Worm (Caenorhabditis elegans) whole organism, late embryonic: ENCODE results near the gene mrt-2.

Experiments used
- F13H6.1 ChIP-seq: sonication (generic microtip); optimal IDR thresholded peaks from 2 replicates; lab custom pipeline; 2016; ENCODE audit warnings: missing genetic modification characterization, missing compliant biosample characterization
- K02D7.2 ChIP-seq: sonication (generic microtip); optimal IDR thresholded peaks from 2 replicates; lab custom pipeline; 2017; ENCODE audit warnings: mild to moderate bottlenecking, missing genetic modification characterization, missing compliant biosample characterization
- ahr-1 ChIP-seq: sonication (generic microtip); optimal IDR thresholded peaks from 2 replicates; lab custom pipeline; 2016; ENCODE audit warnings: missing genetic modification characterization, missing compliant biosample characterization
- ceh-14 ChIP-seq: sonication (generic microtip); optimal IDR thresholded peaks from 2 replicates; lab custom pipeline; 2016; ENCODE audit warnings: missing genotype, missing genetic modification characterization, missing compliant biosample characterization
- ceh-18 ChIP-seq: sonication (generic microtip); optimal IDR thresholded peaks from 2 replicates; lab custom pipeline; 2016; ENCODE audit warnings: missing genetic modification characterization, missing compliant biosample characterization
- ceh-2 ChIP-seq: sonication (generic microtip); optimal IDR thresholded peaks from 2 replicates; lab custom pipeline; 2016; ENCODE audit warnings: missing genotype, missing genetic modification characterization, missing compliant biosample characterization
- ceh-22 ChIP-seq: sonication (generic microtip); optimal IDR thresholded peaks from 2 replicates; lab custom pipeline; 2017; ENCODE audit warnings: missing biosample characterization, missing genetic modification characterization
- ceh-24 ChIP-seq: sonication (generic microtip); optimal IDR thresholded peaks from 2 replicates; lab custom pipeline; 2016; ENCODE audit warnings: mild to moderate bottlenecking, missing genetic modification characterization, missing compliant biosample characterization
- ceh-31 ChIP-seq: sonication (generic microtip); optimal IDR thresholded peaks from 2 replicates; lab custom pipeline; 2016; ENCODE audit warnings: missing genetic modification characterization, missing compliant biosample characterization
- ceh-45 ChIP-seq: fragments of 200-800 bp; sonication (Bioruptor generic); IDR thresholded peaks from 2 replicates; pipeline ENCODE4 v1.3.6; 2022; ENCODE audit warnings: missing genetic modification reagents, missing genetic modification characterization, missing compliant biosample characterization
- ceh-48 ChIP-seq: sonication (generic microtip); optimal IDR thresholded peaks from 2 replicates; lab custom pipeline; 2016; ENCODE audit warnings: missing genetic modification characterization, inconsistent platforms, missing compliant biosample characterization
- ceh-6 ChIP-seq: fragments of 200-800 bp; sonication (Bioruptor generic); optimal IDR thresholded peaks from 2 replicates; lab custom pipeline; 2018; ENCODE audit warnings: mild to moderate bottlenecking, missing genetic modification characterization, missing compliant biosample characterization
- ceh-9 ChIP-seq: sonication (generic microtip); optimal IDR thresholded peaks from 2 replicates; lab custom pipeline; 2016; ENCODE audit warnings: mild to moderate bottlenecking, missing genetic modification characterization, inconsistent platforms, missing compliant biosample characterization
- che-1 ChIP-seq: sonication (generic microtip); optimal IDR thresholded peaks from 2 replicates; lab custom pipeline; 2016; ENCODE audit warnings: mild to moderate bottlenecking, missing genetic modification characterization, missing compliant biosample characterization
- dmd-4 ChIP-seq: sonication (generic microtip); optimal IDR thresholded peaks from 2 replicates; lab custom pipeline; 2016; ENCODE audit warnings: borderline replicate concordance, missing genetic modification characterization, missing compliant biosample characterization
- elt-2 ChIP-seq: sonication (generic microtip); optimal IDR thresholded peaks from 2 replicates; lab custom pipeline; 2016; ENCODE audit warnings: missing genetic modification reagents, missing genetic modification characterization, missing compliant biosample characterization
- elt-4 ChIP-seq: sonication (generic microtip); optimal IDR thresholded peaks from 2 replicates; lab custom pipeline; 2016; ENCODE audit warnings: missing genetic modification characterization, missing compliant biosample characterization
- eyg-1 ChIP-seq: sonication (generic microtip); optimal IDR thresholded peaks from 2 replicates; lab custom pipeline; 2016; ENCODE audit warnings: missing genotype, missing genetic modification characterization, missing compliant biosample characterization
- fax-1 ChIP-seq: sonication (generic microtip); optimal IDR thresholded peaks from 2 replicates; lab custom pipeline; 2016; ENCODE audit warnings: missing genotype, missing genetic modification characterization, missing compliant biosample characterization
- hlh-15 ChIP-seq: sonication (generic microtip); optimal IDR thresholded peaks from 2 replicates; lab custom pipeline; 2016; ENCODE audit warnings: missing genetic modification characterization, missing compliant biosample characterization
- hlh-30 ChIP-seq: sonication (generic microtip); optimal IDR thresholded peaks from 2 replicates; lab custom pipeline; 2017; ENCODE audit warnings: antibody characterized with exemption, missing genetic modification characterization, missing compliant biosample characterization; ENCODE audit not compliant: insufficient read depth
- hlh-6 ChIP-seq: sonication (generic microtip); optimal IDR thresholded peaks from 2 replicates; lab custom pipeline; 2016; ENCODE audit warnings: missing genotype, missing genetic modification characterization, missing compliant biosample characterization
- hlh-8 ChIP-seq: sonication (generic microtip); optimal IDR thresholded peaks from 2 replicates; lab custom pipeline; 2016; ENCODE audit warnings: missing genotype, missing genetic modification characterization, missing compliant biosample characterization
- lim-6 ChIP-seq: sonication (generic microtip); optimal IDR thresholded peaks from 2 replicates; lab custom pipeline; 2016; ENCODE audit warnings: missing genetic modification characterization, missing compliant biosample characterization
- madf-2 ChIP-seq: sonication (generic microtip); optimal IDR thresholded peaks from 2 replicates; lab custom pipeline; 2017; ENCODE audit warnings: missing genetic modification characterization, missing compliant biosample characterization
- mec-3 ChIP-seq: sonication (generic microtip); optimal IDR thresholded peaks from 2 replicates; lab custom pipeline; 2016; ENCODE audit warnings: borderline replicate concordance, missing genetic modification characterization, missing compliant biosample characterization
- nhr-232 ChIP-seq: sonication (generic microtip); optimal IDR thresholded peaks from 2 replicates; lab custom pipeline; 2016; ENCODE audit warnings: missing genetic modification characterization, missing compliant biosample characterization
- npax-4 ChIP-seq: sonication (generic microtip); optimal IDR thresholded peaks from 2 replicates; lab custom pipeline; 2016; ENCODE audit warnings: missing genetic modification characterization, missing compliant biosample characterization
- odd-2 ChIP-seq: sonication (generic microtip); optimal IDR thresholded peaks from 2 replicates; lab custom pipeline; 2017; ENCODE audit warnings: antibody characterized with exemption, mild to moderate bottlenecking, missing genetic modification characterization, missing compliant biosample characterization
- pat-9 ChIP-seq: fragments of 200-800 bp; sonication (Bioruptor generic); optimal IDR thresholded peaks from 2 replicates; lab custom pipeline; 2018; ENCODE audit warnings: mild to moderate bottlenecking, missing genetic modification characterization, moderate library complexity, missing compliant biosample characterization
- pha-2 ChIP-seq: sonication (generic microtip); optimal IDR thresholded peaks from 2 replicates; lab custom pipeline; 2017; ENCODE audit warnings: mild to moderate bottlenecking, missing genetic modification characterization, missing compliant biosample characterization
- pqm-1 ChIP-seq: sonication (generic microtip); optimal IDR thresholded peaks from 2 replicates; lab custom pipeline; 2016; ENCODE audit warnings: missing genetic modification characterization, missing compliant biosample characterization
- pros-1 ChIP-seq: fragments of 150-350 bp; optimal IDR thresholded peaks from 2 replicates; lab custom pipeline; 2014; ENCODE audit warnings: missing biosample characterization, missing genetic modification reagents, missing genetic modification characterization
- sdc-2 ChIP-seq: sonication (generic microtip); optimal IDR thresholded peaks from 2 replicates; lab custom pipeline; 2016; ENCODE audit warnings: missing genotype, missing genetic modification characterization, missing compliant biosample characterization
- syd-9 ChIP-seq: sonication (generic microtip); optimal IDR thresholded peaks from 2 replicates; lab custom pipeline; 2016; ENCODE audit warnings: mild to moderate bottlenecking, missing genetic modification characterization, moderate library complexity, missing compliant biosample characterization
- tbx-7 ChIP-seq: sonication (generic microtip); optimal IDR thresholded peaks from 2 replicates; lab custom pipeline; 2016; ENCODE audit warnings: missing genotype, missing genetic modification characterization, missing compliant biosample characterization
- ttx-3 ChIP-seq: sonication (generic microtip); optimal IDR thresholded peaks from 2 replicates; lab custom pipeline; 2016; ENCODE audit warnings: missing genetic modification reagents, missing genetic modification characterization, missing compliant biosample characterization
- unc-42 ChIP-seq: sonication (generic microtip); optimal IDR thresholded peaks from 2 replicates; lab custom pipeline; 2016; ENCODE audit warnings: missing genotype, missing genetic modification characterization, missing compliant biosample characterization
- unc-86 ChIP-seq: sonication (generic microtip); optimal IDR thresholded peaks from 2 replicates; lab custom pipeline; 2016; ENCODE audit warnings: missing genetic modification characterization, missing compliant biosample characterization
- zip-5 ChIP-seq: sonication (generic microtip); optimal IDR thresholded peaks from 2 replicates; lab custom pipeline; 2016; ENCODE audit warnings: missing genetic modification characterization, missing compliant biosample characterization
- ztf-16 ChIP-seq: sonication (generic microtip); optimal IDR thresholded peaks from 2 replicates; lab custom pipeline; 2017; ENCODE audit warnings: missing genetic modification characterization, missing compliant biosample characterization

Gene mrt-2

ce11 chrIII:11701863-11702262, 44.7 kb upstream of the mrt-2 start:
- TF ChIP-seq ceh-6 (GFP tag; lab: Kevin White, UChicago), result peak; percentile 7
- no peak for TF ChIP-seq ztf-16 (tag; lab: Kevin White, UChicago)
- no peak for TF ChIP-seq hlh-15 (tag; lab: Kevin White, UChicago)
- no peak for TF ChIP-seq elt-2
- TF ChIP-seq pros-1, result no peak
- TF ChIP-seq mec-3, result peak; percentile 17
- peak; percentile 6 for TF ChIP-seq nhr-232 (tag; lab: Kevin White, UChicago)
- TF ChIP-seq ceh-45 (GFP tag; lab: Robert Waterston, UW), result 0 out of 2 replicates have a peak, but pooled peaks have one; percentile 4
- TF ChIP-seq hlh-8 (tag; lab: Kevin White, UChicago), result no peak
- no peak for TF ChIP-seq ceh-18
- no peak for TF ChIP-seq lim-6
- TF ChIP-seq K02D7.2, result peak; percentile 31
- TF ChIP-seq pha-2, result no peak

- TF ChIP-seq npax-4 (tag; lab: Kevin White, UChicago) (no peak), odd-2 (no peak), eyg-1 (tag; lab: Kevin White, UChicago) (no peak)
- TF ChIP-seq, all 69 proteins: peak for 0
These were observed 43.4 kb upstream of the mrt-2 start for ce11 chrIII:11703006-11703775.

- no peak for TF ChIP-seq ceh-14
- no peak for TF ChIP-seq ztf-16 (tag; lab: Kevin White, UChicago)
- no peak for TF ChIP-seq ceh-9 (tag; lab: Kevin White, UChicago)
- TF ChIP-seq che-1 (tag; lab: Kevin White, UChicago), result no peak
- no peak for TF ChIP-seq elt-4 (tag; lab: Kevin White, UChicago)
- TF ChIP-seq tbx-7 (tag; lab: Kevin White, UChicago), result no peak
- TF ChIP-seq fax-1 (tag; lab: Kevin White, UChicago), result no peak
- TF ChIP-seq unc-86 (tag; lab: Kevin White, UChicago), result no peak
- TF ChIP-seq ceh-48, result no peak
- TF ChIP-seq hlh-30 (tag; lab: Kevin White, UChicago), result no peak
- TF ChIP-seq ttx-3 (tag; lab: Kevin White, UChicago), result no peak
- no peak for TF ChIP-seq ceh-18
- no peak for TF ChIP-seq ceh-31 (tag; lab: Kevin White, UChicago)
These were observed 42.8 kb upstream of the mrt-2 start, which contains the start of gene col-95 for ce11 chrIII:11703776-11704093. TSS of gene col-95 (plus strand) at chrIII:11703994.

- TF ChIP-seq hlh-8 (tag; lab: Kevin White, UChicago) (no peak), pat-9 (tag; lab: Kevin White, UChicago) (no peak), ahr-1 (no peak), sdc-2 (tag; lab: Kevin White, UChicago) (peak; percentile 11), elt-4 (tag; lab: Kevin White, UChicago) (peak; percentile 33), dmd-4 (no peak)
- TF ChIP-seq, all 69 proteins: peak for 2
These were observed 42.1 kb upstream of the mrt-2 start for ce11 chrIII:11704377-11704978.

- TF ChIP-seq unc-86 (tag; lab: Kevin White, UChicago), result no peak
- TF ChIP-seq madf-2 (tag; lab: Kevin White, UChicago), result no peak
- no peak for TF ChIP-seq ceh-18
- TF ChIP-seq ttx-3 (tag; lab: Kevin White, UChicago), result no peak
- TF ChIP-seq odd-2, result no peak
- no peak for TF ChIP-seq pqm-1 (tag; lab: Kevin White, UChicago)
- no peak for TF ChIP-seq pros-1
- no peak for TF ChIP-seq F13H6.1 (tag; lab: Kevin White, UChicago)
- peak; percentile 21 for TF ChIP-seq mec-3
- TF ChIP-seq unc-42 (tag; lab: Kevin White, UChicago), result no peak
- no peak for TF ChIP-seq zip-5
- TF ChIP-seq hlh-6 (tag; lab: Kevin White, UChicago), result peak; percentile 8
- TF ChIP-seq tbx-7 (tag; lab: Kevin White, UChicago), result no peak
- TF ChIP-seq ceh-31 (tag; lab: Kevin White, UChicago), result peak; percentile 6
- no peak for TF ChIP-seq ceh-22
- no peak for TF ChIP-seq ceh-2 (tag; lab: Kevin White, UChicago)
- TF ChIP-seq ceh-24 (tag; lab: Kevin White, UChicago), result no peak
- no peak for TF ChIP-seq syd-9 (tag; lab: Kevin White, UChicago)
These were observed 40.6 kb upstream of the mrt-2 start for ce11 chrIII:11705930-11706329.
